Fruit fly (Drosophila melanogaster) whole organism, embryonic: ENCODE measurements around the gene CG18675.

Experiments
- BEAF-32 ChIP-seq: fragments of 200-800 bp; sonication (Bioruptor generic); optimal IDR thresholded peaks from 3 replicates; lab custom pipeline; 2017; ENCODE audit warnings: missing biosample characterization, missing genetic modification characterization, mild to moderate bottlenecking, moderate library complexity, missing genetic modification reagents
- Bdp1 ChIP-seq: fragments of 200-800 bp; sonication (Bioruptor generic); optimal IDR thresholded peaks from 3 replicates; lab custom pipeline; 2016; ENCODE audit warnings: missing biosample characterization, missing genetic modification characterization
- CG10267 ChIP-seq: fragments of 200-800 bp; sonication (Bioruptor generic); optimal IDR thresholded peaks from 2 replicates; lab custom pipeline; 2018; ENCODE audit warnings: missing biosample characterization, mild to moderate bottlenecking, missing genetic modification characterization, moderate library complexity
- CG10543 ChIP-seq: fragments of 200-800 bp; sonication (Bioruptor generic); optimal IDR thresholded peaks from 3 replicates; lab custom pipeline; 2017; ENCODE audit warnings: missing biosample characterization, mild to moderate bottlenecking, missing genetic modification characterization, moderate library complexity
- CG10959 ChIP-seq: fragments of 200-800 bp; sonication (Bioruptor generic); IDR thresholded peaks from 2 replicates; pipeline ENCODE4 v1.3.6; 2022; ENCODE audit warnings: missing biosample characterization, missing genetic modification characterization
- CG11456 ChIP-seq: fragments of 200-800 bp; sonication (Bioruptor generic); IDR thresholded peaks from 3 replicates; pipeline ENCODE4 v1.3.6; 2022; ENCODE audit warnings: missing biosample characterization, missing genetic modification characterization
- CG11695 ChIP-seq: fragments of 200-800 bp; sonication (Bioruptor generic); IDR thresholded peaks from 3 replicates; pipeline ENCODE4 v1.3.6; 2022; ENCODE audit warnings: missing biosample characterization, missing genetic modification characterization
- CG1233 ChIP-seq: fragments of 200-800 bp; sonication (Bioruptor generic); optimal IDR thresholded peaks from 4 replicates; lab custom pipeline; 2018; ENCODE audit warnings: missing biosample characterization, mild to moderate bottlenecking, missing genetic modification characterization
- CG12659 ChIP-seq: fragments of 200-800 bp; sonication (Bioruptor generic); optimal IDR thresholded peaks from 3 replicates; lab custom pipeline; 2017; ENCODE audit warnings: mild to moderate bottlenecking, missing biosample characterization, missing genetic modification reagents, missing genetic modification characterization
- CG13296 ChIP-seq: fragments of 200-800 bp; sonication (Bioruptor generic); optimal IDR thresholded peaks from 3 replicates; lab custom pipeline; 2018; ENCODE audit warnings: missing biosample characterization, mild to moderate bottlenecking, missing genetic modification characterization
- CG15601 ChIP-seq: fragments of 200-800 bp; sonication (Bioruptor generic); optimal IDR thresholded peaks from 3 replicates; lab custom pipeline; 2019; ENCODE audit warnings: missing biosample characterization, mild to moderate bottlenecking, missing genetic modification characterization, moderate library complexity
- CG1603 ChIP-seq: fragments of 200-800 bp; sonication (Bioruptor generic); optimal IDR thresholded peaks from 2 replicates; lab custom pipeline; 2019; ENCODE audit warnings: missing biosample characterization, mild to moderate bottlenecking, missing genetic modification characterization, moderate library complexity
- CG17359 ChIP-seq: fragments of 200-800 bp; sonication (Bioruptor generic); optimal IDR thresholded peaks from 3 replicates; lab custom pipeline; 2018; ENCODE audit warnings: missing biosample characterization, mild to moderate bottlenecking, missing genetic modification characterization, moderate library complexity
- CG17829 ChIP-seq: fragments of 200-800 bp; optimal IDR thresholded peaks from 2 replicates; lab custom pipeline; 2019; ENCODE audit warnings: missing biosample characterization, mild to moderate bottlenecking, missing genetic modification characterization, moderate library complexity
- CG1792 ChIP-seq: fragments of 200-800 bp; sonication (Bioruptor generic); optimal IDR thresholded peaks from 2 replicates; lab custom pipeline; 2016; ENCODE audit warnings: missing biosample characterization, missing genetic modification characterization
- CG3065 ChIP-seq: fragments of 200-800 bp; sonication (Bioruptor generic); optimal IDR thresholded peaks from 2 replicates; lab custom pipeline; 2016; ENCODE audit warnings: missing biosample characterization, missing genetic modification characterization
- CG3847 ChIP-seq: fragments of 200-800 bp; sonication (Bioruptor generic); IDR thresholded peaks from 2 replicates; pipeline ENCODE4 v1.3.6; 2022; ENCODE audit warnings: missing biosample characterization, missing genetic modification characterization
- CG4424 ChIP-seq: fragments of 200-800 bp; sonication (Bioruptor generic); optimal IDR thresholded peaks from 3 replicates; lab custom pipeline; 2016; ENCODE audit warnings: missing biosample characterization, missing genetic modification characterization
- CG4617 ChIP-seq: fragments of 200-800 bp; sonication (Bioruptor generic); optimal IDR thresholded peaks from 3 replicates; lab custom pipeline; 2016; ENCODE audit warnings: missing biosample characterization, missing genetic modification characterization, borderline replicate concordance
- CG6654 ChIP-seq: fragments of 200-800 bp; sonication (Bioruptor generic); optimal IDR thresholded peaks from 2 replicates; lab custom pipeline; 2017; ENCODE audit warnings: missing biosample characterization, mild to moderate bottlenecking, missing genetic modification characterization
- CG8388 ChIP-seq: fragments of 200-800 bp; sonication (Bioruptor generic); optimal IDR thresholded peaks from 2 replicates; lab custom pipeline; 2019; ENCODE audit warnings: missing biosample characterization, mild to moderate bottlenecking, missing genetic modification characterization, moderate library complexity
- CG9215 ChIP-seq: fragments of 200-800 bp; sonication (Bioruptor generic); IDR thresholded peaks from 2 replicates; pipeline ENCODE4 v1.3.6; 2022; ENCODE audit warnings: missing biosample characterization, missing genetic modification characterization
- CoRest ChIP-seq: fragments of 200-800 bp; sonication (Bioruptor generic); optimal IDR thresholded peaks from 3 replicates; lab custom pipeline; 2018; ENCODE audit warnings: missing biosample characterization, mild to moderate bottlenecking, missing genetic modification characterization, moderate library complexity
- Hr3 ChIP-seq: fragments of 200-800 bp; sonication (Bioruptor generic); optimal IDR thresholded peaks from 3 replicates; lab custom pipeline; 2016; ENCODE audit warnings: missing biosample characterization, missing genetic modification characterization
- Jarid2 ChIP-seq: fragments of 200-800 bp; sonication (Bioruptor generic); optimal IDR thresholded peaks from 3 replicates; lab custom pipeline; 2017; ENCODE audit warnings: mild to moderate bottlenecking, missing biosample characterization, missing genetic modification reagents, missing genetic modification characterization
- Mad ChIP-seq: fragments of 200-800 bp; sonication (Bioruptor generic); optimal IDR thresholded peaks from 2 replicates; lab custom pipeline; 2016; ENCODE audit warnings: missing biosample characterization, missing genetic modification characterization
- Max ChIP-seq: fragments of 200-800 bp; sonication (Bioruptor generic); optimal IDR thresholded peaks from 2 replicates; lab custom pipeline; 2016; ENCODE audit warnings: missing biosample characterization, mild to moderate bottlenecking, missing genetic modification characterization
- Neu2 ChIP-seq: fragments of 200-800 bp; sonication (Bioruptor generic); optimal IDR thresholded peaks from 3 replicates; lab custom pipeline; 2016; ENCODE audit warnings: missing biosample characterization, missing genetic modification characterization, borderline replicate concordance
- Oaz ChIP-seq: fragments of 200-800 bp; sonication (Bioruptor generic); IDR thresholded peaks from 2 replicates; pipeline ENCODE4 v1.3.6; 2022; ENCODE audit warnings: missing biosample characterization, missing genetic modification characterization
- Scr ChIP-seq: fragments of 200-800 bp; sonication (Bioruptor generic); IDR thresholded peaks from 2 replicates; pipeline ENCODE4 v1.3.6; 2022; ENCODE audit warnings: missing biosample characterization, missing genetic modification characterization; ENCODE audit not compliant: partially characterized antibody
- Stat92E ChIP-seq, 3 experiments: fragments of >200 bp in 2 of 3; fragments of 200-800 bp in 1 of 3; sonication (Bioruptor generic) in 1 of 3; optimal IDR thresholded peaks; 2 replicates each; lab custom pipeline; 2017 to 2019; ENCODE audit warnings: missing biosample characterization in 3 of 3, missing genetic modification characterization in 3 of 3, mild to moderate bottlenecking in 1 of 3, moderate library complexity in 1 of 3
- ab ChIP-seq: fragments of 200-800 bp; sonication (Bioruptor generic); optimal IDR thresholded peaks from 2 replicates; lab custom pipeline; 2016; ENCODE audit warnings: missing biosample characterization, missing genetic modification characterization
- ara ChIP-seq: fragments of 200-800 bp; sonication (Bioruptor generic); IDR thresholded peaks from 2 replicates; pipeline ENCODE4 v1.3.6; 2022; ENCODE audit warnings: missing biosample characterization, missing genetic modification characterization
- chif ChIP-seq, 2 experiments: fragments of 200-800 bp; sonication (Bioruptor generic); optimal IDR thresholded peaks; 3 replicates each; lab custom pipeline; 2016; ENCODE audit warnings: missing biosample characterization in 2 of 2, missing genetic modification characterization in 2 of 2
- dimm ChIP-seq: fragments of 200-800 bp; sonication (Bioruptor generic); IDR thresholded peaks from 2 replicates; pipeline ENCODE4 v1.3.6; 2022; ENCODE audit warnings: missing biosample characterization, missing genetic modification characterization
- dysf ChIP-seq: fragments of 200-800 bp; sonication (Bioruptor generic); IDR thresholded peaks from 3 replicates; pipeline ENCODE4 v1.3.6; 2022; ENCODE audit warnings: missing biosample characterization, missing genetic modification characterization
- fd3F ChIP-seq: fragments of 200-800 bp; sonication (Bioruptor generic); optimal IDR thresholded peaks from 2 replicates; lab custom pipeline; 2018; ENCODE audit warnings: missing biosample characterization, mild to moderate bottlenecking, missing genetic modification characterization, moderate library complexity
- fd64A ChIP-seq: fragments of 200-800 bp; sonication (Bioruptor generic); optimal IDR thresholded peaks from 3 replicates; lab custom pipeline; 2018; ENCODE audit warnings: missing biosample characterization, mild to moderate bottlenecking, missing genetic modification characterization
- gt ChIP-seq: fragments of 200-800 bp; sonication (Bioruptor generic); IDR thresholded peaks from 2 replicates; pipeline ENCODE4 v1.3.6; 2022; ENCODE audit warnings: missing biosample characterization, missing genetic modification characterization
- her ChIP-seq: fragments of 200-800 bp; sonication (Bioruptor generic); optimal IDR thresholded peaks from 2 replicates; lab custom pipeline; 2016; ENCODE audit warnings: missing biosample characterization, missing genetic modification characterization
- pb ChIP-seq: fragments of 200-800 bp; sonication (Bioruptor generic); optimal IDR thresholded peaks from 3 replicates; lab custom pipeline; 2016; ENCODE audit warnings: missing biosample characterization, missing genetic modification characterization
- prd ChIP-seq, 3 experiments: fragments of >200 bp in 2 of 3; fragments of 200-800 bp in 1 of 3; sonication (Bioruptor generic) in 1 of 3; optimal IDR thresholded peaks in 2 of 3; IDR thresholded peaks in 1 of 3; 2 replicates in 2 of 3; 3 replicates in 1 of 3; pipeline versions ENCODE4 v1.3.6 to Lab custom; 2017 to 2022; ENCODE audit warnings: missing biosample characterization in 1 of 3, missing genetic modification characterization in 1 of 3
- pzg ChIP-seq: fragments of 200-800 bp; sonication (Bioruptor generic); optimal IDR thresholded peaks from 3 replicates; lab custom pipeline; 2018; ENCODE audit warnings: missing biosample characterization, mild to moderate bottlenecking, missing genetic modification characterization, moderate library complexity
- row ChIP-seq: fragments of 200-800 bp; sonication (Bioruptor generic); IDR thresholded peaks from 3 replicates; pipeline ENCODE4 v1.3.6; 2022; ENCODE audit warnings: missing biosample characterization, missing genetic modification characterization
- sisA ChIP-seq: fragments of 200-800 bp; sonication (Bioruptor generic); IDR thresholded peaks from 2 replicates; pipeline ENCODE4 v1.3.6; 2022; ENCODE audit warnings: missing biosample characterization, missing genetic modification characterization
- sug ChIP-seq: fragments of 200-800 bp; optimal IDR thresholded peaks from 2 replicates; lab custom pipeline; 2019; ENCODE audit warnings: missing biosample characterization, mild to moderate bottlenecking, missing genetic modification characterization, moderate library complexity
- tio ChIP-seq: fragments of 200-800 bp; sonication (Bioruptor generic); optimal IDR thresholded peaks from 2 replicates; lab custom pipeline; 2017; ENCODE audit warnings: missing biosample characterization, missing genetic modification characterization, inconsistent platforms
- tx ChIP-seq: fragments of 200-800 bp; sonication (Bioruptor generic); optimal IDR thresholded peaks from 2 replicates; lab custom pipeline; 2016; ENCODE audit warnings: missing biosample characterization, missing genetic modification characterization
- wor ChIP-seq: fragments of 200-800 bp; sonication (Bioruptor generic); IDR thresholded peaks from 2 replicates; pipeline ENCODE4 v1.3.6; 2022; ENCODE audit warnings: missing biosample characterization, missing genetic modification characterization
- zen ChIP-seq: fragments of 200-800 bp; sonication (Bioruptor generic); optimal IDR thresholded peaks from 3 replicates; lab custom pipeline; 2018; ENCODE audit warnings: missing biosample characterization, mild to moderate bottlenecking, missing genetic modification characterization, moderate library complexity

The CG18675 gene

dm6 chr3L:4186659-4187058, 13.0 kb downstream of the CG18675 start, which contains the start of gene VhaM9.7-c (continued):
- TF ChIP-seq CG12659: peak; percentile 55
- TF ChIP-seq Neu2 (GFP tag; lab: Kevin White, UChicago): no peak
- TF ChIP-seq CG11456 (GFP tag; lab: Robert Waterston, UW): no peak
- TF ChIP-seq dysf (GFP tag; lab: Robert Waterston, UW): no peak
- TF ChIP-seq tio: no peak
- TF ChIP-seq CG1233: no peak
- TF ChIP-seq Hr3: peak; percentile 17
- no peak for TF ChIP-seq ab (GFP tag; lab: Kevin White, UChicago)
- TF ChIP-seq CG1603: no peak
- no peak for TF ChIP-seq CG10543
- no peak for TF ChIP-seq CG17359 (tag; lab: Kevin White, UChicago)
- TF ChIP-seq sisA (GFP tag; lab: Robert Waterston, UW): no peak; the same call in 1 of the 2 replicates
- TF ChIP-seq Max (GFP tag; lab: Kevin White, UChicago): peak; percentile 34
- no peak for TF ChIP-seq dimm (GFP tag; lab: Robert Waterston, UW)
- 0 out of 3 replicates have a peak, but pooled peaks have one; percentile 7 for TF ChIP-seq row
- TF ChIP-seq Jarid2: no peak
- TF ChIP-seq chif (GFP tag; optimal IDR thresholded peaks at IDR 0.05; lab: Kevin White, UChicago): no peak
- no peak for TF ChIP-seq CG6654 (GFP tag; lab: Kevin White, UChicago)
- no peak for TF ChIP-seq CG9215 (GFP tag; lab: Robert Waterston, UW)
- TF ChIP-seq CG1792: no peak
- TF ChIP-seq Stat92E (GFP tag; optimal IDR thresholded peaks at IDR 0.05; lab: Kevin White, UChicago): peak in 1 of 3 experiments; percentile 33
- TF ChIP-seq CG8388 (GFP tag; lab: Kevin White, UChicago): no peak
- no peak for TF ChIP-seq CG3065 (GFP tag; lab: Kevin White, UChicago)
- peak; percentile 20 for TF ChIP-seq BEAF-32 (GFP tag; lab: Kevin White, UChicago)
- peak; percentile 2 for TF ChIP-seq CG13296 (GFP tag; lab: Kevin White, UChicago)
- no peak for TF ChIP-seq CG11695 (GFP tag; lab: Robert Waterston, UW)
- peak; percentile 69 for TF ChIP-seq pzg
- no peak for TF ChIP-seq CG10959 (GFP tag; lab: Robert Waterston, UW)
- no peak for TF ChIP-seq fd3F (GFP tag; lab: Kevin White, UChicago)
- no peak for TF ChIP-seq tx (GFP tag; lab: Kevin White, UChicago)
- peak; percentile 96 for TF ChIP-seq CG10267 (tag; lab: Kevin White, UChicago)
- peak; percentile 9 for TF ChIP-seq CG15601 (tag; lab: Kevin White, UChicago)
- peak; percentile 28; the same call in 1 of the 2 replicates for TF ChIP-seq Scr (GFP tag; lab: Robert Waterston, UW)
- TF ChIP-seq CG4617 (GFP tag; lab: Kevin White, UChicago): peak; percentile 81
- no peak for TF ChIP-seq prd (optimal IDR thresholded peaks at IDR 0.05; lab: Kevin White, UChicago)
- 0 out of 3 replicates have a peak, but pooled peaks have one; percentile 29 for TF ChIP-seq prd (GFP tag; IDR thresholded peaks at IDR 0.05; lab: Robert Waterston, UW)
- TF ChIP-seq zen (tag; lab: Kevin White, UChicago): peak; percentile 37
- TF ChIP-seq CG4424: peak; percentile 30
- TF ChIP-seq Oaz: no peak
- no peak for TF ChIP-seq CG17829
- no peak for TF ChIP-seq CoRest (tag; lab: Kevin White, UChicago)
- no peak for TF ChIP-seq pb (GFP tag; lab: Kevin White, UChicago)
- TF ChIP-seq Mad: peak; percentile 11
- no peak for TF ChIP-seq fd64A
- TF ChIP-seq sug: peak; percentile 26
- no peak for TF ChIP-seq Bdp1 (GFP tag; lab: Kevin White, UChicago)
- peak; percentile 50; the same call in 1 of the 2 replicates for TF ChIP-seq CG3847 (GFP tag; lab: Robert Waterston, UW)
- TF ChIP-seq wor (GFP tag; lab: Robert Waterston, UW): no peak
- TF ChIP-seq ara: no peak
- TF ChIP-seq gt (GFP tag; lab: Robert Waterston, UW): no peak
- peak; percentile 25 for TF ChIP-seq her (GFP tag; lab: Kevin White, UChicago)
